Worm (Caenorhabditis elegans): Measurements from ENCODE around the gene hadb-1.

DNA sequence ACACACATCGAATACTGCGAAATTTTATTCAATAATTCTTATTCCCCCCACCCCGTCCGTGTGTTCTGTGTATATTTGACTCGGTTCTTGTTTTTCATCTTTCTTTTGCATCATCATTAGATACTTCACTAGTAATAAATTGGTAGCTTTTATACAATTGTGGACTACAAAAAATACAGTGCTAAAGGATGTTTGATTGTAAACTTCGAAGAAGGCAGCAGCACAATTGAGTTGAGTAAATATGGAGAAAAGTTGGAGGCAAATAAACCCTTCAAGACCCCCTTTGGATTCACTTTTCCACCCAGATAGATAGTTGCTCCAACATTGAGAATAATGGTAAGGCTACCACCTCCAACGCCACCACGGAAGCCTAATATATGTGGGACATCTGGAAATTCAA, 5.0 kb upstream of the hadb-1 start, which contains the start of gene B0303.7:
- no peak for TF ChIP-seq flt-1 (GFP tag; IDR thresholded peaks at IDR 0.05)
- no peak for TF ChIP-seq ztf-23 (GFP tag; IDR thresholded peaks at IDR 0.05)
- no peak for TF ChIP-seq ztf-29 (GFP tag; IDR thresholded peaks at IDR 0.05)
- no peak for TF ChIP-seq cog-1 (tag; optimal IDR thresholded peaks at IDR 0.05)
- TF ChIP-seq klf-2 (GFP tag; conservative IDR thresholded peaks at IDR 0.05), result no peak
- no peak for TF ChIP-seq T22C8.4 (GFP tag; IDR thresholded peaks at IDR 0.05)
- no peak for TF ChIP-seq med-1 (GFP tag; optimal IDR thresholded peaks at IDR 0.05; ENCODE audit: insufficient read depth)
- no peak for TF ChIP-seq tab-1 (GFP tag; IDR thresholded peaks at IDR 0.05)
- no peak for TF ChIP-seq ref-1 (GFP tag; conservative IDR thresholded peaks at IDR 0.05)

All from whole organism, midembryonic.